Fruit fly (Drosophila melanogaster) whole organism, embryonic: ENCODE measurements around the gene mRpL55.
A peak's percentile ranks its signal among the peaks of the same experiment; 100 is the strongest.

Source experiments
- Abd-B ChIP-seq: fragments of 200-800 bp; sonication (Bioruptor generic); optimal IDR thresholded peaks from 2 replicates; lab custom pipeline; 2018; ENCODE audit warnings: missing biosample characterization, mild to moderate bottlenecking, missing genetic modification characterization, moderate library complexity
- Aef1 ChIP-seq: fragments of 200-800 bp; sonication (Bioruptor generic); IDR thresholded peaks from 3 replicates; pipeline ENCODE4 v1.3.6; 2022; ENCODE audit warnings: missing biosample characterization, missing genetic modification characterization
- CG10462 ChIP-seq: fragments of 200-800 bp; sonication (Bioruptor generic); optimal IDR thresholded peaks from 2 replicates; lab custom pipeline; 2016; ENCODE audit warnings: missing biosample characterization, missing genetic modification characterization
- CG10565 ChIP-seq: fragments of 200-800 bp; sonication (Bioruptor generic); optimal IDR thresholded peaks from 3 replicates; lab custom pipeline; 2016; ENCODE audit warnings: missing biosample characterization, mild to moderate bottlenecking, missing genetic modification characterization
- CG10654 ChIP-seq: fragments of 200-800 bp; sonication (Bioruptor generic); optimal IDR thresholded peaks from 2 replicates; lab custom pipeline; 2016; ENCODE audit warnings: missing biosample characterization, missing genetic modification characterization
- CG11085 ChIP-seq: fragments of 200-800 bp; sonication (Bioruptor generic); IDR thresholded peaks from 2 replicates; pipeline ENCODE4 v1.3.6; 2022; ENCODE audit warnings: missing biosample characterization, missing genetic modification characterization
- CG1233 ChIP-seq: fragments of 200-800 bp; sonication (Bioruptor generic); optimal IDR thresholded peaks from 4 replicates; lab custom pipeline; 2018; ENCODE audit warnings: missing biosample characterization, mild to moderate bottlenecking, missing genetic modification characterization
- CG14014 ChIP-seq: fragments of 200-800 bp; sonication (Bioruptor generic); IDR thresholded peaks from 2 replicates; pipeline ENCODE4 v1.3.6; 2022; ENCODE audit warnings: missing biosample characterization, missing genetic modification characterization
- CG14860 ChIP-seq: fragments of 200-800 bp; sonication (Bioruptor generic); IDR thresholded peaks from 3 replicates; pipeline ENCODE4 v1.3.6; 2022; ENCODE audit warnings: missing biosample characterization, missing genetic modification characterization; ENCODE audit not compliant: partially characterized antibody
- CG14965 ChIP-seq: fragments of 200-800 bp; sonication (Bioruptor generic); optimal IDR thresholded peaks from 2 replicates; lab custom pipeline; 2016; ENCODE audit warnings: missing biosample characterization, missing genetic modification characterization, borderline replicate concordance
- CG15073 ChIP-seq: fragments of 200-800 bp; sonication (Bioruptor generic); optimal IDR thresholded peaks from 2 replicates; lab custom pipeline; 2016; ENCODE audit warnings: missing biosample characterization, missing genetic modification characterization
- CG16815 ChIP-seq: fragments of 200-800 bp; sonication (Bioruptor generic); optimal IDR thresholded peaks from 3 replicates; lab custom pipeline; 2017; ENCODE audit warnings: missing biosample characterization, mild to moderate bottlenecking, missing genetic modification characterization
- CG31365 ChIP-seq: fragments of 200-800 bp; sonication (Bioruptor generic); optimal IDR thresholded peaks from 2 replicates; lab custom pipeline; 2018; ENCODE audit warnings: missing biosample characterization, mild to moderate bottlenecking, missing genetic modification characterization
- CG4730 ChIP-seq: fragments of 200-800 bp; sonication (Bioruptor generic); IDR thresholded peaks from 2 replicates; pipeline ENCODE4 v1.3.6; 2022; ENCODE audit warnings: missing biosample characterization, missing genetic modification characterization
- CG4820 ChIP-seq: fragments of 200-800 bp; sonication (Bioruptor generic); optimal IDR thresholded peaks from 3 replicates; lab custom pipeline; 2016; ENCODE audit warnings: missing biosample characterization, missing genetic modification characterization
- CG6683 ChIP-seq: fragments of 200-800 bp; sonication (Bioruptor generic); optimal IDR thresholded peaks from 2 replicates; lab custom pipeline; 2017; ENCODE audit warnings: missing biosample characterization, mild to moderate bottlenecking, missing genetic modification characterization, missing genetic modification reagents
- CG8765 ChIP-seq: fragments of 200-800 bp; sonication (Bioruptor generic); IDR thresholded peaks from 2 replicates; pipeline ENCODE4 v1.3.6; 2022; ENCODE audit warnings: missing biosample characterization, missing genetic modification characterization
- CG9797 ChIP-seq: fragments of 200-800 bp; sonication (Bioruptor generic); optimal IDR thresholded peaks from 3 replicates; lab custom pipeline; 2018; ENCODE audit warnings: missing biosample characterization, mild to moderate bottlenecking, missing genetic modification characterization
- CoRest ChIP-seq: fragments of 200-800 bp; sonication (Bioruptor generic); optimal IDR thresholded peaks from 3 replicates; lab custom pipeline; 2018; ENCODE audit warnings: missing biosample characterization, mild to moderate bottlenecking, missing genetic modification characterization, moderate library complexity
- Fer2 ChIP-seq: fragments of 200-800 bp; sonication (Bioruptor generic); optimal IDR thresholded peaks from 2 replicates; lab custom pipeline; 2018; ENCODE audit warnings: missing biosample characterization, mild to moderate bottlenecking, missing genetic modification characterization, moderate library complexity
- Hr78 ChIP-seq, 2 experiments: fragments of 200-800 bp in 1 of 2; fragments of >200 bp in 1 of 2; sonication (Bioruptor generic) in 1 of 2; optimal IDR thresholded peaks; 2 replicates each; lab custom pipeline; 2017 to 2019; ENCODE audit warnings: missing biosample characterization in 2 of 2, missing genetic modification characterization in 2 of 2, mild to moderate bottlenecking in 1 of 2, moderate library complexity in 1 of 2
- Med ChIP-seq: fragments of 200-800 bp; sonication (Bioruptor generic); peaks from one replicate; lab custom pipeline; 2016; ENCODE audit warnings: missing biosample characterization, missing genetic modification characterization, mild to moderate bottlenecking, inconsistent platforms, moderate library complexity
- Myb ChIP-seq: fragments of 200-800 bp; sonication (Bioruptor generic); optimal IDR thresholded peaks from 2 replicates; lab custom pipeline; 2016; ENCODE audit warnings: missing biosample characterization, missing genetic modification characterization
- NC2α ChIP-seq: fragments of 200-800 bp; sonication (Bioruptor generic); optimal IDR thresholded peaks from 2 replicates; lab custom pipeline; 2016; ENCODE audit warnings: missing biosample characterization, missing genetic modification characterization
- Scr ChIP-seq: fragments of 200-800 bp; sonication (Bioruptor generic); IDR thresholded peaks from 2 replicates; pipeline ENCODE4 v1.3.6; 2022; ENCODE audit warnings: missing biosample characterization, missing genetic modification characterization; ENCODE audit not compliant: partially characterized antibody
- Sox102F ChIP-seq: fragments of 200-800 bp; sonication (Bioruptor generic); optimal IDR thresholded peaks from 2 replicates; lab custom pipeline; 2018; ENCODE audit warnings: missing biosample characterization, mild to moderate bottlenecking, missing genetic modification characterization, moderate library complexity
- Vsx1 ChIP-seq: fragments of 200-800 bp; sonication (Bioruptor generic); optimal IDR thresholded peaks from 2 replicates; lab custom pipeline; 2017; ENCODE audit warnings: missing biosample characterization, mild to moderate bottlenecking, missing genetic modification characterization, missing genetic modification reagents
- ase ChIP-seq: fragments of 200-800 bp; sonication (Bioruptor generic); IDR thresholded peaks from 3 replicates; pipeline ENCODE4 v1.3.6; 2022; ENCODE audit warnings: missing biosample characterization, missing genetic modification characterization
- bigmax ChIP-seq: fragments of 200-800 bp; sonication (Bioruptor generic); optimal IDR thresholded peaks from 2 replicates; lab custom pipeline; 2018; ENCODE audit warnings: missing biosample characterization, mild to moderate bottlenecking, missing genetic modification characterization
- cas ChIP-seq: fragments of 200-800 bp; sonication (Bioruptor generic); IDR thresholded peaks from 2 replicates; pipeline ENCODE4 v1.3.6; 2022; ENCODE audit warnings: missing biosample characterization, missing genetic modification characterization
- dm ChIP-seq: fragments of 200-800 bp; sonication (Bioruptor generic); optimal IDR thresholded peaks from 3 replicates; lab custom pipeline; 2016; ENCODE audit warnings: missing biosample characterization, missing genetic modification characterization
- ems ChIP-seq: fragments of 200-800 bp; sonication (Bioruptor generic); optimal IDR thresholded peaks from 3 replicates; lab custom pipeline; 2016; ENCODE audit warnings: missing biosample characterization, missing genetic modification characterization
- fd102C ChIP-seq: fragments of 200-800 bp; sonication (Bioruptor generic); optimal IDR thresholded peaks from 2 replicates; lab custom pipeline; 2018; ENCODE audit warnings: missing biosample characterization, mild to moderate bottlenecking, missing genetic modification characterization, moderate library complexity
- fd96Cb ChIP-seq: fragments of 200-800 bp; sonication (Bioruptor generic); optimal IDR thresholded peaks from 2 replicates; lab custom pipeline; 2018; ENCODE audit warnings: missing biosample characterization, mild to moderate bottlenecking, missing genetic modification characterization, moderate library complexity
- gce ChIP-seq: fragments of 200-800 bp; sonication (Bioruptor generic); IDR thresholded peaks from 3 replicates; pipeline ENCODE4 v1.3.6; 2022; ENCODE audit warnings: missing biosample characterization, missing genetic modification characterization
- gcm ChIP-seq: fragments of 200-800 bp; sonication (Bioruptor generic); optimal IDR thresholded peaks from 2 replicates; lab custom pipeline; 2019; ENCODE audit warnings: missing biosample characterization, mild to moderate bottlenecking, missing genetic modification characterization, moderate library complexity
- gfzf ChIP-seq: fragments of 200-800 bp; sonication (Bioruptor generic); optimal IDR thresholded peaks from 2 replicates; lab custom pipeline; 2016; ENCODE audit warnings: missing biosample characterization, mild to moderate bottlenecking, missing genetic modification characterization, moderate library complexity
- hb ChIP-seq: fragments of 200-800 bp; sonication (Bioruptor generic); IDR thresholded peaks from 3 replicates; pipeline ENCODE4 v1.3.6; 2022; ENCODE audit warnings: missing biosample characterization, missing genetic modification characterization; ENCODE audit not compliant: partially characterized antibody
- jumu ChIP-seq: fragments of 200-800 bp; sonication (Bioruptor generic); optimal IDR thresholded peaks from 3 replicates; lab custom pipeline; 2016; ENCODE audit warnings: missing biosample characterization, missing genetic modification characterization
- lilli ChIP-seq: fragments of 200-800 bp; sonication (Bioruptor generic); optimal IDR thresholded peaks from 3 replicates; lab custom pipeline; 2016; ENCODE audit warnings: missing biosample characterization, missing genetic modification characterization
- luna ChIP-seq: fragments of 200-800 bp; sonication (Bioruptor generic); optimal IDR thresholded peaks from 2 replicates; lab custom pipeline; 2016; ENCODE audit warnings: missing biosample characterization, missing genetic modification characterization
- pita ChIP-seq: fragments of 200-800 bp; sonication (Bioruptor generic); optimal IDR thresholded peaks from 2 replicates; lab custom pipeline; 2017; ENCODE audit warnings: missing biosample characterization, mild to moderate bottlenecking, missing genetic modification characterization
- ranshi ChIP-seq: fragments of 200-800 bp; sonication (Bioruptor generic); IDR thresholded peaks from 2 replicates; pipeline ENCODE4 v1.3.6; 2022; ENCODE audit warnings: missing biosample characterization, missing genetic modification characterization
- repo ChIP-seq: fragments of 200-800 bp; sonication (Bioruptor generic); optimal IDR thresholded peaks from 2 replicates; lab custom pipeline; 2016; ENCODE audit warnings: missing biosample characterization, missing genetic modification characterization
- sisA ChIP-seq: fragments of 200-800 bp; sonication (Bioruptor generic); IDR thresholded peaks from 2 replicates; pipeline ENCODE4 v1.3.6; 2022; ENCODE audit warnings: missing biosample characterization, missing genetic modification characterization
- stwl ChIP-seq: fragments of 200-800 bp; sonication (Bioruptor generic); optimal IDR thresholded peaks from 3 replicates; lab custom pipeline; 2018; ENCODE audit warnings: missing biosample characterization, mild to moderate bottlenecking, missing genetic modification characterization, moderate library complexity
- sug ChIP-seq: fragments of 200-800 bp; optimal IDR thresholded peaks from 2 replicates; lab custom pipeline; 2019; ENCODE audit warnings: missing biosample characterization, mild to moderate bottlenecking, missing genetic modification characterization, moderate library complexity
- tgo ChIP-seq: fragments of 200-800 bp; sonication (Bioruptor generic); IDR thresholded peaks from 3 replicates; pipeline ENCODE4 v1.3.6; 2022; ENCODE audit warnings: missing biosample characterization, missing genetic modification characterization
- tll ChIP-seq, 2 experiments: fragments of 200-800 bp in 1 of 2; fragments of >200 bp in 1 of 2; sonication (Bioruptor generic) in 1 of 2; optimal IDR thresholded peaks; 2 replicates each; lab custom pipeline; 2017 to 2019; ENCODE audit warnings: missing biosample characterization in 2 of 2, missing genetic modification characterization in 2 of 2, mild to moderate bottlenecking in 1 of 2, moderate library complexity in 1 of 2
- wor ChIP-seq: fragments of 200-800 bp; sonication (Bioruptor generic); IDR thresholded peaks from 2 replicates; pipeline ENCODE4 v1.3.6; 2022; ENCODE audit warnings: missing biosample characterization, missing genetic modification characterization
- z ChIP-seq: fragments of 200-800 bp; sonication (Bioruptor generic); IDR thresholded peaks from 3 replicates; pipeline ENCODE4 v1.3.6; 2022; ENCODE audit warnings: missing biosample characterization, missing genetic modification characterization

mRpL55 gene

DNA sequence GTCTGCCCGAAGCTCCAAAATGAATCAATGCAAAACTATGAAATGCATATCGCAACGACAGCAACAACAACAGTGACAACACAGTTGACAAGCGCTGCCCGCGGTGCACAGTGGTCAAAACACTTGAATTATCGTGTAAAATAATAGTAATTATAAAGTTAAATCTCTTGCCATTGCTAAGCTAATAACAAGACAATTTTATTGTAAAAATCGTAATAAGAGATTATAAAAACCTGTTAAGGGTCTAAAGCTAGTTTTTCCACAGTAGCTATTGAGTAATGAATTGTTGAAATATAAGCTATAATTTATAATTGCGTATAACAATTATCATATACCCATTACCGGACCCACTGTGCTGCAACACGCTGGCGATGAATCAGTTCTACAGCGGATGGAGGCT is 21.7 kb downstream of the mRpL55 start (continued):
- no peak for TF ChIP-seq CG14014 (GFP tag; lab: Robert Waterston, UW)
- TF ChIP-seq sug: no peak
- no peak for TF ChIP-seq CG10565 (GFP tag; lab: Kevin White, UChicago)
- no peak for TF ChIP-seq jumu
- TF ChIP-seq fd96Cb (tag; lab: Kevin White, UChicago): peak; percentile 71
- no peak for TF ChIP-seq cas (GFP tag; lab: Robert Waterston, UW)
- no peak for TF ChIP-seq ems (GFP tag; lab: Kevin White, UChicago)
- peak; percentile 52 for TF ChIP-seq wor (GFP tag; lab: Robert Waterston, UW)
- TF ChIP-seq CG11085: no peak
- TF ChIP-seq Aef1 (GFP tag; lab: Robert Waterston, UW): no peak
- TF ChIP-seq tgo: peak; percentile 35; the same call in 1 of the 3 replicates
- TF ChIP-seq CoRest (tag; lab: Kevin White, UChicago): peak; percentile 49
- no peak for TF ChIP-seq bigmax (GFP tag; lab: Kevin White, UChicago)
- TF ChIP-seq CG9797: no peak
- no peak for TF ChIP-seq repo (GFP tag; lab: Kevin White, UChicago)
- TF ChIP-seq Abd-B: peak; percentile 35
- no peak for TF ChIP-seq tll (GFP tag; optimal IDR thresholded peaks at IDR 0.05; lab: Kevin White, UChicago)
- TF ChIP-seq fd102C (GFP tag; lab: Kevin White, UChicago): no peak
- TF ChIP-seq ase (GFP tag; lab: Robert Waterston, UW): no peak
- no peak for TF ChIP-seq CG10462 (GFP tag; lab: Kevin White, UChicago)
- TF ChIP-seq sisA (GFP tag; lab: Robert Waterston, UW): peak; percentile 31; the same call in 1 of the 2 replicates
- no peak for TF ChIP-seq CG15073 (GFP tag; lab: Kevin White, UChicago)
- TF ChIP-seq Med (GFP tag; lab: Kevin White, UChicago): peak; percentile 77
- TF ChIP-seq Hr78 (GFP tag; optimal IDR thresholded peaks at IDR 0.05; lab: Kevin White, UChicago): peak in 1 of 2 experiments; percentile 33
- TF ChIP-seq stwl (tag; lab: Kevin White, UChicago): no peak
- no peak for TF ChIP-seq luna (GFP tag; lab: Kevin White, UChicago)
- TF ChIP-seq Sox102F (GFP tag; lab: Kevin White, UChicago): peak; percentile 80
- peak; percentile 61 for TF ChIP-seq gcm (GFP tag; lab: Kevin White, UChicago)
- peak; percentile 16 for TF ChIP-seq CG1233 (GFP tag; lab: Kevin White, UChicago)
- TF ChIP-seq Fer2 (tag; lab: Kevin White, UChicago): no peak
- TF ChIP-seq CG4820 (GFP tag; lab: Kevin White, UChicago): peak; percentile 35
- TF ChIP-seq Scr (GFP tag; lab: Robert Waterston, UW): no peak
- no peak for TF ChIP-seq z
- TF ChIP-seq Myb (GFP tag; lab: Kevin White, UChicago): no peak
- TF ChIP-seq CG14860: no peak
- no peak for TF ChIP-seq CG14965 (GFP tag; lab: Kevin White, UChicago)
- peak; percentile 47; the same call in 1 of the 2 replicates for TF ChIP-seq ranshi (GFP tag; lab: Robert Waterston, UW)
- TF ChIP-seq hb (GFP tag; lab: Robert Waterston, UW): no peak
- no peak for TF ChIP-seq dm
- no peak for TF ChIP-seq CG4730 (GFP tag; lab: Robert Waterston, UW)
- no peak for TF ChIP-seq gfzf (GFP tag; lab: Kevin White, UChicago)
- no peak for TF ChIP-seq pita (GFP tag; lab: Kevin White, UChicago)
- TF ChIP-seq CG31365 (tag; lab: Kevin White, UChicago): no peak
- no peak for TF ChIP-seq Vsx1 (GFP tag; lab: Kevin White, UChicago)
- no peak for TF ChIP-seq NC2α (GFP tag; lab: Kevin White, UChicago)
- TF ChIP-seq lilli (GFP tag; lab: Kevin White, UChicago): no peak
- peak; percentile 3 for TF ChIP-seq CG10654 (GFP tag; lab: Kevin White, UChicago)
- peak; percentile 7 for TF ChIP-seq CG16815 (GFP tag; lab: Kevin White, UChicago)
- no peak for TF ChIP-seq CG6683 (GFP tag; lab: Kevin White, UChicago)
- TF ChIP-seq gce (GFP tag; lab: Robert Waterston, UW): no peak
- no peak for TF ChIP-seq CG8765 (GFP tag; lab: Robert Waterston, UW)
